Worm (Caenorhabditis elegans) whole organism, L4/young adult: ENCODE measurements around the gene C36E8.6.

Source experiments
- W03F9.2 ChIP-seq: fragments of 150-350 bp; optimal IDR thresholded peaks from 2 replicates; lab custom pipeline; 2014; ENCODE audit warnings: missing biosample characterization, missing genetic modification characterization
- dao-5 ChIP-seq: sonication (generic microtip); optimal IDR thresholded peaks from 2 replicates; lab custom pipeline; 2016; ENCODE audit warnings: missing genotype, missing genetic modification characterization, moderate library complexity, missing compliant biosample characterization
- him-1 ChIP-seq: sonication (generic microtip); optimal IDR thresholded peaks from 2 replicates; lab custom pipeline; 2016; ENCODE audit warnings: missing genotype, missing genetic modification reagents, missing genetic modification characterization, missing compliant biosample characterization

The C36E8.6 gene

ce11 chrIII:4021866-4022265 lies 34.0 kb downstream of the C36E8.6 start, which contains the start of gene tftc-5:
TSS of gene tftc-5 (plus strand) at chrIII:4022166.
- no peak for TF ChIP-seq him-1 (tag; lab: Kevin White, UChicago)
- no peak for TF ChIP-seq W03F9.2
- TF ChIP-seq dao-5: no peak

- TF ChIP-seq him-1 (tag; lab: Kevin White, UChicago): no peak
- TF ChIP-seq dao-5: no peak
- no peak for TF ChIP-seq W03F9.2
Observed at ce11 chrIII:4028061-4028460, 40.2 kb downstream of the C36E8.6 start, which contains the start of gene T02C12.5. TSS of gene T02C12.5 (minus strand) at chrIII:4028161.

- TF ChIP-seq dao-5 (no peak), him-1 (tag; lab: Kevin White, UChicago) (no peak), W03F9.2 (no peak)
Observed at ce11 chrIII:4030839-4031238, 43.0 kb downstream of the C36E8.6 start.

- no peak for TF ChIP-seq him-1 (tag; lab: Kevin White, UChicago)
- no peak for TF ChIP-seq dao-5
- TF ChIP-seq W03F9.2: no peak
Observed at ce11 chrIII:4034984-4035383, 47.1 kb downstream of the C36E8.6 start.

ce11 chrIII:4036740-4037139 lies 48.9 kb downstream of the C36E8.6 start, which contains the start of gene hum-5:
TSS of gene hum-5 (minus strand) at chrIII:4036840.
- TF ChIP-seq W03F9.2 (no peak), dao-5 (no peak), him-1 (tag; lab: Kevin White, UChicago) (no peak)

- TF ChIP-seq him-1 (tag; lab: Kevin White, UChicago): no peak
Observed at ce11 chrIII:4037332-4037731, 49.5 kb downstream of the C36E8.6 start.
